Fruit fly (Drosophila melanogaster) whole organism, adult: ENCODE results near the gene Fie.

Experiments
- CG11617 ChIP-seq: fragments of 200-800 bp; sonication (Bioruptor generic); optimal IDR thresholded peaks from 2 replicates; lab custom pipeline; 2017; ENCODE audit warnings: mild to moderate bottlenecking, missing biosample characterization, missing genetic modification reagents, missing genetic modification characterization
- CG12768 ChIP-seq: fragments of 200-800 bp; sonication (Bioruptor generic); optimal IDR thresholded peaks from 2 replicates; lab custom pipeline; 2017; ENCODE audit warnings: missing biosample characterization, missing genetic modification characterization, mild to moderate bottlenecking, moderate library complexity, missing genetic modification reagents
- CG14711 ChIP-seq: fragments of 200-800 bp; sonication (Bioruptor generic); optimal IDR thresholded peaks from 2 replicates; lab custom pipeline; 2018; ENCODE audit warnings: missing biosample characterization, mild to moderate bottlenecking, missing genetic modification characterization, moderate library complexity
- CG1620 ChIP-seq: fragments of 200-800 bp; sonication (Bioruptor generic); optimal IDR thresholded peaks from 2 replicates; lab custom pipeline; 2016; ENCODE audit warnings: missing biosample characterization, missing genetic modification characterization
- CG33017 ChIP-seq: fragments of 200-800 bp; sonication (Bioruptor generic); optimal IDR thresholded peaks from 2 replicates; lab custom pipeline; 2018; ENCODE audit warnings: missing biosample characterization, mild to moderate bottlenecking, missing genetic modification characterization, moderate library complexity
- CG5204 ChIP-seq: fragments of 200-800 bp; sonication (Bioruptor generic); optimal IDR thresholded peaks from 2 replicates; lab custom pipeline; 2016; ENCODE audit warnings: missing biosample characterization, missing genetic modification characterization
- CG7045 ChIP-seq: fragments of 200-800 bp; sonication (Bioruptor generic); optimal IDR thresholded peaks from 2 replicates; lab custom pipeline; 2017; ENCODE audit warnings: missing biosample characterization, mild to moderate bottlenecking, missing genetic modification characterization
- CG7101 ChIP-seq: fragments of 200-800 bp; sonication (Bioruptor generic); optimal IDR thresholded peaks from 2 replicates; lab custom pipeline; 2018; ENCODE audit warnings: missing biosample characterization, mild to moderate bottlenecking, missing genetic modification characterization, moderate library complexity
- Clk ChIP-seq: fragments of 200-800 bp; sonication (Bioruptor generic); optimal IDR thresholded peaks from 2 replicates; lab custom pipeline; 2017; ENCODE audit warnings: missing biosample characterization, missing genetic modification characterization
- Crg-1 ChIP-seq: fragments of 200-800 bp; sonication (Bioruptor generic); optimal IDR thresholded peaks from 2 replicates; lab custom pipeline; 2016; ENCODE audit warnings: missing biosample characterization, missing genetic modification characterization
- Hr96 ChIP-seq: fragments of 200-800 bp; sonication (Bioruptor generic); optimal IDR thresholded peaks from 2 replicates; lab custom pipeline; 2016; ENCODE audit warnings: missing biosample characterization, missing genetic modification characterization
- Mnt ChIP-seq: fragments of 200-800 bp; sonication (Bioruptor generic); optimal IDR thresholded peaks from 2 replicates; lab custom pipeline; 2016; ENCODE audit warnings: missing biosample characterization, mild to moderate bottlenecking, missing genetic modification characterization
- bab1 ChIP-seq: fragments of 200-800 bp; sonication (Bioruptor generic); optimal IDR thresholded peaks from 3 replicates; lab custom pipeline; 2019; ENCODE audit warnings: missing biosample characterization, mild to moderate bottlenecking, missing genetic modification characterization, moderate library complexity
- cic ChIP-seq: fragments of 200-800 bp; sonication (Bioruptor generic); optimal IDR thresholded peaks from 2 replicates; lab custom pipeline; 2017; ENCODE audit warnings: missing biosample characterization, mild to moderate bottlenecking, missing genetic modification characterization, moderate library complexity
- cnc ChIP-seq, 2 experiments: fragments of >200 bp; optimal IDR thresholded peaks; 2 replicates each; lab custom pipeline; 2017
- kay ChIP-seq: fragments of 200-800 bp; sonication (Bioruptor generic); peaks from one replicate; lab custom pipeline; 2016; ENCODE audit warnings: missing biosample characterization, missing genetic modification characterization, borderline replicate concordance
- ovo ChIP-seq: fragments of 200-800 bp; sonication (Bioruptor generic); optimal IDR thresholded peaks from 2 replicates; lab custom pipeline; 2016; ENCODE audit warnings: missing biosample characterization, missing genetic modification characterization
- pad ChIP-seq: fragments of 200-800 bp; sonication (Bioruptor generic); optimal IDR thresholded peaks from 3 replicates; lab custom pipeline; 2017; ENCODE audit warnings: missing biosample characterization, missing genetic modification characterization, mild to moderate bottlenecking, moderate library complexity, missing genetic modification reagents
- tj ChIP-seq: fragments of 200-800 bp; sonication (Bioruptor generic); optimal IDR thresholded peaks from 3 replicates; lab custom pipeline; 2017; ENCODE audit warnings: missing biosample characterization, mild to moderate bottlenecking, missing genetic modification characterization, moderate library complexity
- toe ChIP-seq: fragments of 200-800 bp; sonication (Bioruptor generic); optimal IDR thresholded peaks from 2 replicates; lab custom pipeline; 2016; ENCODE audit warnings: missing biosample characterization, missing genetic modification characterization

Fie gene

dm6 chr3L:3932742-3933289, 40.4 kb downstream of the Fie start:
- TF ChIP-seq CG7101 (tag; lab: Kevin White, UChicago) (peak; percentile 25), Crg-1 (GFP tag; lab: Kevin White, UChicago) (no peak), pad (GFP tag; lab: Kevin White, UChicago) (no peak), Clk (GFP tag; lab: Kevin White, UChicago) (no peak), CG14711 (tag; lab: Kevin White, UChicago) (no peak), kay (GFP tag; lab: Kevin White, UChicago) (peak; percentile 65)

dm6 chr3L:3933599-3933998, 41.2 kb downstream of the Fie start:
- TF ChIP-seq CG11617 (GFP tag; lab: Kevin White, UChicago), result no peak
- peak; percentile 59 for TF ChIP-seq kay (GFP tag; lab: Kevin White, UChicago)

DNA sequence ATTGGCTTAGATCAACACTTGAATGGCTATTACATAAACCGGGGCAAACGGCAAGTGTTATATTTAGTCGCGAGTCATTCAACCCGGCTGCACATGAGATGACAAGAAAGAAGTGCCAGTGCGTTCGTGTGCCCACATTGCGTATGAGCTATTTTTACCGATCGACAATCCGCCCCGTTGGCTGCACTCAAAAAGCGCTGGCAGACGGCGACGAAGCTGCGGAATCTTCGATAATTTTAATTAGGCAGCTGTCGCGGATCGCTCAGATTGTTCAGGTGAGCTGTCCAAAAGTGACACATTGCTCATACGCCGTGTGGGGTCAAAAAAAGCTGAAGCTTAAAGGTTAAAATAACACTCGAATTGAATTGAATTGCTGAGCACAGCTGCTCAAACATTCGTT, 41.7 kb downstream of the Fie start:
- TF ChIP-seq CG1620 (GFP tag; lab: Kevin White, UChicago) (no peak), cic (GFP tag; lab: Kevin White, UChicago) (no peak), ovo (GFP tag; lab: Kevin White, UChicago) (no peak), CG12768 (GFP tag; lab: Kevin White, UChicago) (no peak), CG33017 (tag; lab: Kevin White, UChicago) (no peak), cnc (optimal IDR thresholded peaks at IDR 0.05; lab: Kevin White, UChicago) (no peak), tj (no peak), CG11617 (GFP tag; lab: Kevin White, UChicago) (no peak), bab1 (GFP tag; lab: Kevin White, UChicago) (no peak), Hr96 (GFP tag; lab: Kevin White, UChicago) (no peak), pad (GFP tag; lab: Kevin White, UChicago) (no peak), toe (GFP tag; lab: Kevin White, UChicago) (no peak), CG14711 (tag; lab: Kevin White, UChicago) (no peak), Crg-1 (GFP tag; lab: Kevin White, UChicago) (no peak), Mnt (GFP tag; lab: Kevin White, UChicago) (no peak)

DNA sequence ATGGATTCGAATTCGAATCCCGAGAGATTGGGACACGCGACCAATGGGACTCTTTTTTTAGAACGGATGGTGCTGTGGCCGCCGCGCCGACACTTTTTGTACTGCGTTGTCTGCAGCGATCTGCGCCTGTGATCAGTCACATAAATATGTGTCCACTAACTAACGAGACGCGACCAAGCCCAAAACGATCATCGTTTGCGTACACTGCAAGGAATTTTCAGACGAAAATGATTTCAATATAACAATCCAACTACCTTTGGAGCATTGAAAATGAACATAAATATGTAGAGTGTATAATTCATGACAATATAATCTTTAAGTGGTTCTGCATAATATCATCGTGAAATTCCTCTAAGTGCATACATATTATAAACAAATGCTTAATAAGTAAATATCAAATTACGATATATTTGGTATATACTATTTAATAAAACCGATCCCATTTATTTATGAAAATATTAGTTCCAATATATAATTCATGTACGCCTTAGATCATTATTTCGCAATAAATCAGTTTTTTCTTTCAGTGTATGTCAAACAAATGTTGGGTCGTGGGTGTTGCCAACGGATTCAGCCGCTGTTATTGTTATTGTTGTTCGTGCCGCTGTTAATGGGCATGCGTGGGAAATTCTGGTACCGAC, 43.3 kb downstream of the Fie start, which contains the start of gene Eip63F-1:
Eip63F-1 (minus strand) TSS at position 51 of the 641 bp plus-strand sequence.
- TF ChIP-seq CG7101 (tag; lab: Kevin White, UChicago) (no peak), Crg-1 (GFP tag; lab: Kevin White, UChicago) (no peak), CG11617 (GFP tag; lab: Kevin White, UChicago) (no peak), CG7045 (no peak)

- TF ChIP-seq Crg-1 (GFP tag; lab: Kevin White, UChicago), result no peak
- no peak for TF ChIP-seq CG7101 (tag; lab: Kevin White, UChicago)
- no peak for TF ChIP-seq Clk (GFP tag; lab: Kevin White, UChicago)
- TF ChIP-seq CG33017 (tag; lab: Kevin White, UChicago), result no peak
- TF ChIP-seq cnc (optimal IDR thresholded peaks at IDR 0.05; lab: Kevin White, UChicago), result no peak
- TF ChIP-seq CG5204 (GFP tag; lab: Kevin White, UChicago), result no peak
- no peak for TF ChIP-seq Mnt (GFP tag; lab: Kevin White, UChicago)
- no peak for TF ChIP-seq toe (GFP tag; lab: Kevin White, UChicago)
- no peak for TF ChIP-seq tj
- TF ChIP-seq ovo (GFP tag; lab: Kevin White, UChicago), result no peak
- no peak for TF ChIP-seq cic (GFP tag; lab: Kevin White, UChicago)
- no peak for TF ChIP-seq kay (GFP tag; lab: Kevin White, UChicago)
- no peak for TF ChIP-seq CG14711 (tag; lab: Kevin White, UChicago)
- TF ChIP-seq CG1620 (GFP tag; lab: Kevin White, UChicago), result no peak
These were observed 45.4 kb downstream of the Fie start, which contains the start of gene CG10866 for dm6 chr3L:3937806-3938205. Gene CG10866 (minus strand): TSS chr3L:3937992.

- TF ChIP-seq tj, result peak; percentile 7
- no peak for TF ChIP-seq CG1620 (GFP tag; lab: Kevin White, UChicago)
- no peak for TF ChIP-seq Hr96 (GFP tag; lab: Kevin White, UChicago)
- TF ChIP-seq Clk (GFP tag; lab: Kevin White, UChicago), result no peak
- TF ChIP-seq CG33017 (tag; lab: Kevin White, UChicago), result peak; percentile 78
- TF ChIP-seq CG12768 (GFP tag; lab: Kevin White, UChicago), result peak; percentile 67
- peak; percentile 10 for TF ChIP-seq pad (GFP tag; lab: Kevin White, UChicago)
- TF ChIP-seq Crg-1 (GFP tag; lab: Kevin White, UChicago), result no peak
- peak; percentile 53 for TF ChIP-seq CG7045
- TF ChIP-seq CG14711 (tag; lab: Kevin White, UChicago), result peak; percentile 77
- TF ChIP-seq cic (GFP tag; lab: Kevin White, UChicago), result peak; percentile 86
- TF ChIP-seq kay (GFP tag; lab: Kevin White, UChicago), result peak; percentile 97
- peak; percentile 24 for TF ChIP-seq bab1 (GFP tag; lab: Kevin White, UChicago)
- no peak for TF ChIP-seq cnc (optimal IDR thresholded peaks at IDR 0.05; lab: Kevin White, UChicago)
- TF ChIP-seq CG7101 (tag; lab: Kevin White, UChicago), result peak; percentile 86
- no peak for TF ChIP-seq toe (GFP tag; lab: Kevin White, UChicago)
- TF ChIP-seq CG11617 (GFP tag; lab: Kevin White, UChicago), result peak; percentile 70
- TF ChIP-seq CG5204 (GFP tag; lab: Kevin White, UChicago), result no peak
- TF ChIP-seq Mnt (GFP tag; lab: Kevin White, UChicago), result peak; percentile 56
- TF ChIP-seq ovo (GFP tag; lab: Kevin White, UChicago), result no peak
These were observed 47.9 kb downstream of the Fie start, which contains the start of gene CG12766 for dm6 chr3L:3940075-3940819. Gene CG12766 (minus strand): TSS chr3L:3940125.
